Fruit fly (Drosophila melanogaster) whole organism, adult: ENCODE measurements around the gene CG18596.

Source experiments
- CG11617 ChIP-seq: fragments of 200-800 bp; sonication (Bioruptor generic); optimal IDR thresholded peaks from 2 replicates; lab custom pipeline; 2017; ENCODE audit warnings: mild to moderate bottlenecking, missing biosample characterization, missing genetic modification reagents, missing genetic modification characterization
- CG12768 ChIP-seq: fragments of 200-800 bp; sonication (Bioruptor generic); optimal IDR thresholded peaks from 2 replicates; lab custom pipeline; 2017; ENCODE audit warnings: missing biosample characterization, missing genetic modification characterization, mild to moderate bottlenecking, moderate library complexity, missing genetic modification reagents
- CG14711 ChIP-seq: fragments of 200-800 bp; sonication (Bioruptor generic); optimal IDR thresholded peaks from 2 replicates; lab custom pipeline; 2018; ENCODE audit warnings: missing biosample characterization, mild to moderate bottlenecking, missing genetic modification characterization, moderate library complexity
- CG1620 ChIP-seq: fragments of 200-800 bp; sonication (Bioruptor generic); optimal IDR thresholded peaks from 2 replicates; lab custom pipeline; 2016; ENCODE audit warnings: missing biosample characterization, missing genetic modification characterization
- CG33017 ChIP-seq: fragments of 200-800 bp; sonication (Bioruptor generic); optimal IDR thresholded peaks from 2 replicates; lab custom pipeline; 2018; ENCODE audit warnings: missing biosample characterization, mild to moderate bottlenecking, missing genetic modification characterization, moderate library complexity
- CG7045 ChIP-seq: fragments of 200-800 bp; sonication (Bioruptor generic); optimal IDR thresholded peaks from 2 replicates; lab custom pipeline; 2017; ENCODE audit warnings: missing biosample characterization, mild to moderate bottlenecking, missing genetic modification characterization
- CG7101 ChIP-seq: fragments of 200-800 bp; sonication (Bioruptor generic); optimal IDR thresholded peaks from 2 replicates; lab custom pipeline; 2018; ENCODE audit warnings: missing biosample characterization, mild to moderate bottlenecking, missing genetic modification characterization, moderate library complexity
- Clk ChIP-seq: fragments of 200-800 bp; sonication (Bioruptor generic); optimal IDR thresholded peaks from 2 replicates; lab custom pipeline; 2017; ENCODE audit warnings: missing biosample characterization, missing genetic modification characterization
- Crg-1 ChIP-seq: fragments of 200-800 bp; sonication (Bioruptor generic); optimal IDR thresholded peaks from 2 replicates; lab custom pipeline; 2016; ENCODE audit warnings: missing biosample characterization, missing genetic modification characterization
- Hr96 ChIP-seq: fragments of 200-800 bp; sonication (Bioruptor generic); optimal IDR thresholded peaks from 2 replicates; lab custom pipeline; 2016; ENCODE audit warnings: missing biosample characterization, missing genetic modification characterization
- Mnt ChIP-seq: fragments of 200-800 bp; sonication (Bioruptor generic); optimal IDR thresholded peaks from 2 replicates; lab custom pipeline; 2016; ENCODE audit warnings: missing biosample characterization, mild to moderate bottlenecking, missing genetic modification characterization
- bab1 ChIP-seq: fragments of 200-800 bp; sonication (Bioruptor generic); optimal IDR thresholded peaks from 3 replicates; lab custom pipeline; 2019; ENCODE audit warnings: missing biosample characterization, mild to moderate bottlenecking, missing genetic modification characterization, moderate library complexity
- cic ChIP-seq: fragments of 200-800 bp; sonication (Bioruptor generic); optimal IDR thresholded peaks from 2 replicates; lab custom pipeline; 2017; ENCODE audit warnings: missing biosample characterization, mild to moderate bottlenecking, missing genetic modification characterization, moderate library complexity
- cnc ChIP-seq, 2 experiments: fragments of >200 bp; optimal IDR thresholded peaks; 2 replicates each; lab custom pipeline; 2017
- kay ChIP-seq: fragments of 200-800 bp; sonication (Bioruptor generic); peaks from one replicate; lab custom pipeline; 2016; ENCODE audit warnings: missing biosample characterization, missing genetic modification characterization, borderline replicate concordance
- ovo ChIP-seq: fragments of 200-800 bp; sonication (Bioruptor generic); optimal IDR thresholded peaks from 2 replicates; lab custom pipeline; 2016; ENCODE audit warnings: missing biosample characterization, missing genetic modification characterization
- pad ChIP-seq: fragments of 200-800 bp; sonication (Bioruptor generic); optimal IDR thresholded peaks from 3 replicates; lab custom pipeline; 2017; ENCODE audit warnings: missing biosample characterization, missing genetic modification characterization, mild to moderate bottlenecking, moderate library complexity, missing genetic modification reagents
- tj ChIP-seq: fragments of 200-800 bp; sonication (Bioruptor generic); optimal IDR thresholded peaks from 3 replicates; lab custom pipeline; 2017; ENCODE audit warnings: missing biosample characterization, mild to moderate bottlenecking, missing genetic modification characterization, moderate library complexity
- toe ChIP-seq: fragments of 200-800 bp; sonication (Bioruptor generic); optimal IDR thresholded peaks from 2 replicates; lab custom pipeline; 2016; ENCODE audit warnings: missing biosample characterization, missing genetic modification characterization

Gene CG18596

dm6 chr3R:22379942-22380341 is 4.2 kb downstream of the CG18596 start, which contains the start of gene CG34149:
CG34149 (plus strand) TSS chr3R:22380128.
- TF ChIP-seq toe (GFP tag; lab: Kevin White, UChicago): no peak
- TF ChIP-seq cic (GFP tag; lab: Kevin White, UChicago): no peak
- TF ChIP-seq Hr96 (GFP tag; lab: Kevin White, UChicago): no peak
- TF ChIP-seq CG33017 (tag; lab: Kevin White, UChicago): no peak
- TF ChIP-seq pad (GFP tag; lab: Kevin White, UChicago): no peak
- no peak for TF ChIP-seq CG14711 (tag; lab: Kevin White, UChicago)
- TF ChIP-seq cnc (optimal IDR thresholded peaks at IDR 0.05; lab: Kevin White, UChicago): no peak
- TF ChIP-seq CG7045 (GFP tag; lab: Kevin White, UChicago): no peak

- TF ChIP-seq Hr96 (GFP tag; lab: Kevin White, UChicago) (no peak), CG7101 (tag; lab: Kevin White, UChicago) (peak; percentile 67)
These were observed 5.4 kb downstream of the CG18596 start, which contains the start of gene CG43342 for dm6 chr3R:22381077-22381476. CG43342 (plus strand) TSS chr3R:22381340.

- no peak for TF ChIP-seq Mnt (GFP tag; lab: Kevin White, UChicago)
- no peak for TF ChIP-seq Clk (GFP tag; lab: Kevin White, UChicago)
- TF ChIP-seq pad (GFP tag; lab: Kevin White, UChicago): no peak
- TF ChIP-seq CG12768: no peak
- TF ChIP-seq Crg-1 (GFP tag; lab: Kevin White, UChicago): no peak
- no peak for TF ChIP-seq Hr96 (GFP tag; lab: Kevin White, UChicago)
These were observed 6.0 kb downstream of the CG18596 start, which contains the start of gene Gpdh3 for dm6 chr3R:22381735-22382134. Gpdh3 (plus strand) TSS chr3R:22382035.

- TF ChIP-seq CG12768 (no peak), bab1 (GFP tag; lab: Kevin White, UChicago) (no peak), cnc (optimal IDR thresholded peaks at IDR 0.05; lab: Kevin White, UChicago) (no peak), CG7101 (tag; lab: Kevin White, UChicago) (no peak), kay (GFP tag; lab: Kevin White, UChicago) (no peak), CG7045 (GFP tag; lab: Kevin White, UChicago) (no peak), Mnt (GFP tag; lab: Kevin White, UChicago) (no peak), Clk (GFP tag; lab: Kevin White, UChicago) (no peak), Crg-1 (GFP tag; lab: Kevin White, UChicago) (no peak), CG1620 (GFP tag; lab: Kevin White, UChicago) (no peak), ovo (GFP tag; lab: Kevin White, UChicago) (no peak), cic (GFP tag; lab: Kevin White, UChicago) (no peak), tj (GFP tag; lab: Kevin White, UChicago) (no peak), pad (GFP tag; lab: Kevin White, UChicago) (no peak), CG11617 (GFP tag; lab: Kevin White, UChicago) (no peak), CG14711 (tag; lab: Kevin White, UChicago) (no peak), CG33017 (tag; lab: Kevin White, UChicago) (no peak), toe (GFP tag; lab: Kevin White, UChicago) (no peak)
These were observed 13.9 kb downstream of the CG18596 start, which contains the start of the genes CAH8 and CG7059 for dm6 chr3R:22389614-22390013. CAH8 (minus strand) TSS chr3R:22389714. CG7059 (plus strand) TSS chr3R:22389780.

dm6 chr3R:22390109-22390508 is 14.4 kb downstream of the CG18596 start:
- TF ChIP-seq bab1 (GFP tag; lab: Kevin White, UChicago): no peak
- peak; percentile 53 for TF ChIP-seq tj (GFP tag; lab: Kevin White, UChicago)

dm6 chr3R:22394004-22394403 is 18.3 kb downstream of the CG18596 start, which contains the start of gene CG13857:
CG13857 (minus strand) TSS chr3R:22394104.
- TF ChIP-seq CG11617 (GFP tag; lab: Kevin White, UChicago): no peak

dm6 chr3R:22395409-22396178 is 19.9 kb downstream of the CG18596 start:
- TF ChIP-seq kay (GFP tag; lab: Kevin White, UChicago) (no peak), CG14711 (tag; lab: Kevin White, UChicago) (no peak), cic (GFP tag; lab: Kevin White, UChicago) (no peak)
